Fruit fly (Drosophila melanogaster) whole organism, embryonic: ENCODE measurements around the gene CG7183.

Source experiments
- Aef1 ChIP-seq: fragments of 200-800 bp; sonication (Bioruptor generic); IDR thresholded peaks from 3 replicates; pipeline ENCODE4 v1.3.6; 2022; ENCODE audit warnings: missing biosample characterization, missing genetic modification characterization
- Blimp-1 ChIP-seq: fragments of 200-800 bp; sonication (Bioruptor generic); optimal IDR thresholded peaks from 3 replicates; lab custom pipeline; 2018; ENCODE audit warnings: missing biosample characterization, missing genetic modification characterization, mild to moderate bottlenecking, moderate library complexity, missing genetic modification reagents
- CG10543 ChIP-seq: fragments of 200-800 bp; sonication (Bioruptor generic); optimal IDR thresholded peaks from 3 replicates; lab custom pipeline; 2017; ENCODE audit warnings: missing biosample characterization, mild to moderate bottlenecking, missing genetic modification characterization, moderate library complexity
- CG12071 ChIP-seq: fragments of 200-800 bp; sonication (Bioruptor generic); optimal IDR thresholded peaks from 3 replicates; lab custom pipeline; 2018; ENCODE audit warnings: missing biosample characterization, mild to moderate bottlenecking, missing genetic modification characterization
- CG12104 ChIP-seq: fragments of 200-800 bp; sonication (Bioruptor generic); optimal IDR thresholded peaks from 3 replicates; lab custom pipeline; 2016; ENCODE audit warnings: missing biosample characterization, missing genetic modification characterization
- CG13123 ChIP-seq: fragments of 200-800 bp; sonication (Bioruptor generic); optimal IDR thresholded peaks from 2 replicates; lab custom pipeline; 2016; ENCODE audit warnings: missing biosample characterization, missing genetic modification characterization
- CG14441 ChIP-seq: fragments of 200-800 bp; sonication (Bioruptor generic); IDR thresholded peaks from 2 replicates; pipeline ENCODE4 v1.3.6; 2022; ENCODE audit warnings: missing biosample characterization, missing genetic modification characterization
- CG2199 ChIP-seq: fragments of 200-800 bp; sonication (Bioruptor generic); IDR thresholded peaks from 3 replicates; pipeline ENCODE4 v1.3.6; 2022; ENCODE audit warnings: missing biosample characterization, missing genetic modification characterization
- CG30431 ChIP-seq: fragments of 200-800 bp; sonication (Bioruptor generic); optimal IDR thresholded peaks from 2 replicates; lab custom pipeline; 2017; ENCODE audit warnings: missing biosample characterization, missing genetic modification characterization
- CG31365 ChIP-seq: fragments of 200-800 bp; sonication (Bioruptor generic); optimal IDR thresholded peaks from 2 replicates; lab custom pipeline; 2018; ENCODE audit warnings: missing biosample characterization, mild to moderate bottlenecking, missing genetic modification characterization
- CG31441 ChIP-seq: fragments of 200-800 bp; sonication (Bioruptor generic); IDR thresholded peaks from 2 replicates; pipeline ENCODE4 v1.3.6; 2022; ENCODE audit warnings: missing biosample characterization, missing genetic modification characterization
- CG4854 ChIP-seq: fragments of 200-800 bp; sonication (Bioruptor generic); optimal IDR thresholded peaks from 2 replicates; lab custom pipeline; 2016; ENCODE audit warnings: missing biosample characterization, missing genetic modification characterization, inconsistent platforms
- CG6175 ChIP-seq: fragments of 200-800 bp; sonication (Bioruptor generic); IDR thresholded peaks from 3 replicates; pipeline ENCODE4 v1.3.6; 2022; ENCODE audit warnings: missing biosample characterization, missing genetic modification characterization
- CG8765 ChIP-seq: fragments of 200-800 bp; sonication (Bioruptor generic); IDR thresholded peaks from 2 replicates; pipeline ENCODE4 v1.3.6; 2022; ENCODE audit warnings: missing biosample characterization, missing genetic modification characterization
- CG9817 ChIP-seq: fragments of 200-800 bp; sonication (Bioruptor generic); optimal IDR thresholded peaks from 2 replicates; lab custom pipeline; 2018; ENCODE audit warnings: missing biosample characterization, mild to moderate bottlenecking, missing genetic modification characterization, moderate library complexity
- CoRest ChIP-seq: fragments of 200-800 bp; sonication (Bioruptor generic); optimal IDR thresholded peaks from 3 replicates; lab custom pipeline; 2018; ENCODE audit warnings: missing biosample characterization, mild to moderate bottlenecking, missing genetic modification characterization, moderate library complexity
- D19B ChIP-seq: fragments of 200-800 bp; sonication (Bioruptor generic); optimal IDR thresholded peaks from 2 replicates; lab custom pipeline; 2017; ENCODE audit warnings: missing biosample characterization, mild to moderate bottlenecking, missing genetic modification characterization
- Dll ChIP-seq: fragments of 200-800 bp; sonication (Bioruptor generic); IDR thresholded peaks from 4 replicates; pipeline ENCODE4 v1.3.6; 2022; ENCODE audit warnings: missing biosample characterization, missing genetic modification characterization; ENCODE audit not compliant: partially characterized antibody
- Dp ChIP-seq: fragments of 200-800 bp; sonication (Bioruptor generic); optimal IDR thresholded peaks from 2 replicates; lab custom pipeline; 2018; ENCODE audit warnings: missing biosample characterization, mild to moderate bottlenecking, missing genetic modification characterization, moderate library complexity
- Dref ChIP-seq: fragments of 200-800 bp; sonication (Bioruptor generic); IDR thresholded peaks from 2 replicates; pipeline ENCODE4 v1.3.6; 2022; ENCODE audit warnings: missing biosample characterization, missing genetic modification characterization
- Drgx ChIP-seq: fragments of 200-800 bp; sonication (Bioruptor generic); IDR thresholded peaks from 2 replicates; pipeline ENCODE4 v1.3.6; 2022; ENCODE audit warnings: missing biosample characterization, missing genetic modification characterization
- GATAe ChIP-seq: fragments of 200-800 bp; sonication (Bioruptor generic); conservative IDR thresholded peaks from 2 replicates; pipeline ENCODE4 v1.3.6; 2022; ENCODE audit warnings: missing biosample characterization, missing genetic modification characterization
- Lim3 ChIP-seq: fragments of 200-800 bp; sonication (Bioruptor generic); IDR thresholded peaks from 2 replicates; pipeline ENCODE4 v1.3.6; 2022; ENCODE audit warnings: missing biosample characterization, missing genetic modification characterization
- NfI ChIP-seq: fragments of 200-800 bp; sonication (Bioruptor generic); optimal IDR thresholded peaks from 3 replicates; lab custom pipeline; 2018; ENCODE audit warnings: missing biosample characterization, mild to moderate bottlenecking, missing genetic modification characterization, moderate library complexity
- Oli ChIP-seq: fragments of 200-800 bp; sonication (Bioruptor generic); optimal IDR thresholded peaks from 2 replicates; lab custom pipeline; 2018; ENCODE audit warnings: missing biosample characterization, mild to moderate bottlenecking, missing genetic modification characterization, moderate library complexity
- Side ChIP-seq: fragments of 200-800 bp; sonication (Bioruptor generic); optimal IDR thresholded peaks from 2 replicates; lab custom pipeline; 2016; ENCODE audit warnings: missing biosample characterization, missing genetic modification characterization
- Sin3A ChIP-seq: fragments of >200 bp; optimal IDR thresholded peaks from 2 replicates; lab custom pipeline; 2018
- Trl ChIP-seq, 3 experiments: fragments of >200 bp in 2 of 3; fragments of 200-800 bp in 1 of 3; sonication (Bioruptor generic) in 1 of 3; optimal IDR thresholded peaks; 2 replicates in 1 of 3; 3 replicates in 2 of 3; lab custom pipeline; 2016 to 2017; ENCODE audit warnings: missing biosample characterization in 1 of 3, missing genetic modification characterization in 1 of 3
- bab2 ChIP-seq: fragments of 200-800 bp; sonication (Bioruptor generic); optimal IDR thresholded peaks from 2 replicates; lab custom pipeline; 2016; ENCODE audit warnings: missing biosample characterization, missing genetic modification characterization
- chm ChIP-seq: fragments of 200-800 bp; sonication (Bioruptor generic); IDR thresholded peaks from 2 replicates; pipeline ENCODE4 v1.3.6; 2022; ENCODE audit warnings: missing biosample characterization, missing genetic modification characterization
- croc ChIP-seq: fragments of 200-800 bp; sonication (Bioruptor generic); conservative IDR thresholded peaks from 3 replicates; pipeline ENCODE4 v1.3.6; 2022; ENCODE audit warnings: missing biosample characterization, missing genetic modification characterization
- crol ChIP-seq: fragments of 200-800 bp; sonication (Bioruptor generic); IDR thresholded peaks from 2 replicates; pipeline ENCODE4 v1.3.6; 2022; ENCODE audit warnings: missing biosample characterization, missing genetic modification characterization
- disco-r ChIP-seq: fragments of 200-800 bp; sonication (Bioruptor generic); optimal IDR thresholded peaks from 2 replicates; lab custom pipeline; 2016; ENCODE audit warnings: missing biosample characterization, missing genetic modification characterization
- grau ChIP-seq: fragments of 200-800 bp; optimal IDR thresholded peaks from 3 replicates; lab custom pipeline; 2019; ENCODE audit warnings: missing biosample characterization, mild to moderate bottlenecking, missing genetic modification characterization, moderate library complexity
- grn ChIP-seq: fragments of 200-800 bp; sonication (Bioruptor generic); optimal IDR thresholded peaks from 3 replicates; lab custom pipeline; 2017; ENCODE audit warnings: missing biosample characterization, missing genetic modification characterization
- insv ChIP-seq, 2 experiments: fragments of 200-800 bp; sonication (Bioruptor generic); optimal IDR thresholded peaks; 3 replicates each; lab custom pipeline; 2016 to 2018; ENCODE audit warnings: missing biosample characterization in 2 of 2, missing genetic modification characterization in 2 of 2
- kay ChIP-seq: fragments of 200-800 bp; sonication (Bioruptor generic); optimal IDR thresholded peaks from 2 replicates; lab custom pipeline; 2016; ENCODE audit warnings: missing biosample characterization, missing genetic modification characterization
- ken ChIP-seq: fragments of 200-800 bp; sonication (Bioruptor generic); IDR thresholded peaks from 3 replicates; pipeline ENCODE4 v1.3.6; 2022; ENCODE audit warnings: missing biosample characterization, missing genetic modification characterization
- kni ChIP-seq: fragments of 200-800 bp; sonication (Bioruptor generic); optimal IDR thresholded peaks from 3 replicates; lab custom pipeline; 2017; ENCODE audit warnings: mild to moderate bottlenecking, missing biosample characterization, missing genetic modification reagents, missing genetic modification characterization
- lab ChIP-seq: fragments of 200-800 bp; sonication (Bioruptor generic); optimal IDR thresholded peaks from 3 replicates; lab custom pipeline; 2017; ENCODE audit warnings: missing biosample characterization, missing genetic modification characterization, mild to moderate bottlenecking, moderate library complexity, missing genetic modification reagents
- lmd ChIP-seq: fragments of 200-800 bp; sonication (Bioruptor generic); IDR thresholded peaks from 2 replicates; pipeline ENCODE4 v1.3.6; 2022; ENCODE audit warnings: missing biosample characterization, missing genetic modification characterization
- luna ChIP-seq: fragments of 200-800 bp; sonication (Bioruptor generic); optimal IDR thresholded peaks from 2 replicates; lab custom pipeline; 2016; ENCODE audit warnings: missing biosample characterization, missing genetic modification characterization
- mirr ChIP-seq: fragments of 200-800 bp; sonication (Bioruptor generic); optimal IDR thresholded peaks from 3 replicates; lab custom pipeline; 2018; ENCODE audit warnings: missing biosample characterization, mild to moderate bottlenecking, missing genetic modification characterization
- sima ChIP-seq: fragments of 200-800 bp; sonication (Bioruptor generic); optimal IDR thresholded peaks from 2 replicates; lab custom pipeline; 2016; ENCODE audit warnings: missing biosample characterization, missing genetic modification characterization
- stwl ChIP-seq: fragments of 200-800 bp; sonication (Bioruptor generic); optimal IDR thresholded peaks from 3 replicates; lab custom pipeline; 2018; ENCODE audit warnings: missing biosample characterization, mild to moderate bottlenecking, missing genetic modification characterization, moderate library complexity
- ttk ChIP-seq: fragments of 200-800 bp; sonication (Bioruptor generic); IDR thresholded peaks from 2 replicates; pipeline ENCODE4 v2.1.2; 2022; ENCODE audit warnings: missing biosample characterization, missing genetic modification characterization
- zen ChIP-seq: fragments of 200-800 bp; sonication (Bioruptor generic); optimal IDR thresholded peaks from 3 replicates; lab custom pipeline; 2018; ENCODE audit warnings: missing biosample characterization, mild to moderate bottlenecking, missing genetic modification characterization, moderate library complexity

Gene CG7183

dm6 chr3R:18171983-18172967 lies 48.2 kb downstream of the CG7183 start (continued):
- TF ChIP-seq CG31441 (GFP tag; lab: Robert Waterston, UW) (peak; percentile 98), NfI (GFP tag; lab: Kevin White, UChicago) (peak; percentile 92), ken (GFP tag; lab: Robert Waterston, UW) (peak; percentile 81; the same call in 2 of the 3 replicates), lmd (GFP tag; lab: Robert Waterston, UW) (peak; percentile 94), Aef1 (GFP tag; lab: Robert Waterston, UW) (peak; percentile 78), CG8765 (peak; percentile 60), Sin3A (lab: Kevin White, UChicago) (no peak), CG31365 (tag; lab: Kevin White, UChicago) (peak; percentile 73), Blimp-1 (GFP tag; lab: Kevin White, UChicago) (peak; percentile 91), Drgx (GFP tag; lab: Robert Waterston, UW) (peak; percentile 69), CG12071 (GFP tag; lab: Kevin White, UChicago) (peak; percentile 84), stwl (peak; percentile 1), luna (GFP tag; lab: Kevin White, UChicago) (peak; percentile 52), croc (GFP tag; lab: Robert Waterston, UW) (peak; percentile 90), GATAe (GFP tag; lab: Robert Waterston, UW) (peak; percentile 65), CG12104 (GFP tag; lab: Kevin White, UChicago) (peak; percentile 93), Dp (GFP tag; lab: Kevin White, UChicago) (peak; percentile 16)
- TF ChIP-seq, all 482 proteins: peak for 416

- TF ChIP-seq CG2199 (GFP tag; lab: Robert Waterston, UW) (no peak), lab (peak; percentile 73), CG6175 (GFP tag; lab: Robert Waterston, UW) (0 out of 3 replicates have a peak, but pooled peaks have one; percentile 21), Dref (no peak), CG30431 (GFP tag; lab: Kevin White, UChicago) (no peak), Side (GFP tag; lab: Kevin White, UChicago) (no peak), Oli (tag; lab: Kevin White, UChicago) (no peak), Trl (optimal IDR thresholded peaks at IDR 0.05; lab: Kevin White, UChicago) (peak; percentile 75 to 76), Trl (GFP tag; optimal IDR thresholded peaks at IDR 0.05; lab: Kevin White, UChicago) (no peak), CG13123 (GFP tag; lab: Kevin White, UChicago) (no peak), Lim3 (GFP tag; lab: Robert Waterston, UW) (no peak), crol (peak; percentile 75), CG10543 (GFP tag; lab: Kevin White, UChicago) (no peak), D19B (no peak), ttk (GFP tag; lab: Robert Waterston, UW) (no peak), disco-r (GFP tag; lab: Kevin White, UChicago) (no peak), kni (GFP tag; lab: Kevin White, UChicago) (peak; percentile 20), kay (no peak), sima (GFP tag; lab: Kevin White, UChicago) (no peak), CG14441 (GFP tag; lab: Robert Waterston, UW) (no peak), insv (GFP tag; optimal IDR thresholded peaks at IDR 0.05; lab: Kevin White, UChicago) (peak in 1 of 2 experiments; percentile 95), CG4854 (GFP tag; lab: Kevin White, UChicago) (no peak), CoRest (tag; lab: Kevin White, UChicago) (no peak), bab2 (GFP tag; lab: Kevin White, UChicago) (no peak), chm (0 out of 2 replicates have a peak, but pooled peaks have one; percentile 9), Dll (GFP tag; lab: Robert Waterston, UW) (peak; percentile 33; the same call in 1 of the 4 replicates), mirr (peak; percentile 88), zen (tag; lab: Kevin White, UChicago) (peak; percentile 92), CG9817 (tag; lab: Kevin White, UChicago) (no peak), grau (tag; lab: Kevin White, UChicago) (no peak), GATAe (GFP tag; lab: Robert Waterston, UW) (peak; percentile 93), grn (GFP tag; lab: Kevin White, UChicago) (no peak)
Observed at dm6 chr3R:18169982-18170531, 50.4 kb downstream of the CG7183 start.
